Worm (Caenorhabditis elegans) whole organism, L4 larva: ENCODE results near the gene ccpp-6.
A peak's percentile ranks its signal among the peaks of the same experiment; 100 is the strongest.

Source experiments
- F10B5.3 ChIP-seq: sonication (generic microtip); optimal IDR thresholded peaks from 2 replicates; lab custom pipeline; 2016; ENCODE audit warnings: mild to moderate bottlenecking, missing genetic modification characterization, missing compliant biosample characterization
- F26F4.8 ChIP-seq: fragments of 200-800 bp; sonication (Bioruptor generic); conservative IDR thresholded peaks from 2 replicates; pipeline ENCODE4 v1.3.6; 2022; ENCODE audit warnings: missing genetic modification characterization, missing compliant biosample characterization
- F37D6.2 ChIP-seq: sonication (generic microtip); optimal IDR thresholded peaks from 2 replicates; lab custom pipeline; 2016; ENCODE audit warnings: mild to moderate bottlenecking, missing genetic modification characterization, missing compliant biosample characterization
- R02D3.7 ChIP-seq: fragments of 150-350 bp; sonication (generic microtip); optimal IDR thresholded peaks from 3 replicates; lab custom pipeline; 2014; ENCODE audit warnings: missing biosample characterization, missing genetic modification characterization
- T20F7.1 ChIP-seq: fragments of 200-800 bp; sonication (Bioruptor generic); optimal IDR thresholded peaks from 2 replicates; lab custom pipeline; 2018; ENCODE audit warnings: mild to moderate bottlenecking, missing genetic modification characterization, missing compliant biosample characterization
- T26A8.4 ChIP-seq: fragments of 200-800 bp; sonication (Bioruptor generic); IDR thresholded peaks from 2 replicates; pipeline ENCODE4 v1.3.6; 2022; ENCODE audit warnings: missing genetic modification characterization, missing compliant biosample characterization
- Y48G9A.11 ChIP-seq: fragments of 200-800 bp; sonication (Bioruptor generic); IDR thresholded peaks from 2 replicates; pipeline ENCODE4 v1.3.6; 2022; ENCODE audit warnings: missing genetic modification reagents, missing genetic modification characterization, missing compliant biosample characterization
- Y5F2A.4 ChIP-seq: fragments of 200-800 bp; sonication (Bioruptor generic); optimal IDR thresholded peaks from 2 replicates; lab custom pipeline; 2018; ENCODE audit warnings: mild to moderate bottlenecking, missing genetic modification characterization, missing compliant biosample characterization
- ZK546.5 ChIP-seq, 2 experiments: sonication (generic microtip); optimal IDR thresholded peaks; 2 replicates each; lab custom pipeline; 2017; ENCODE audit warnings: missing biosample characterization in 2 of 2, missing genetic modification characterization in 2 of 2
- aha-1 ChIP-seq: fragments of 150-350 bp; peaks from one replicate; lab custom pipeline; 2014; ENCODE audit warnings: missing biosample characterization, missing genetic modification characterization
- aly-2 ChIP-seq: sonication (generic microtip); optimal IDR thresholded peaks from 2 replicates; lab custom pipeline; 2018; ENCODE audit warnings: missing biosample characterization, missing genetic modification characterization
- ceh-20 ChIP-seq: fragments of 200-800 bp; sonication (Bioruptor generic); IDR thresholded peaks from 2 replicates; pipeline ENCODE4 v1.3.6; 2022; ENCODE audit warnings: missing genetic modification reagents, missing genetic modification characterization, missing compliant biosample characterization
- ceh-32 ChIP-seq: sonication (generic microtip); optimal IDR thresholded peaks from 2 replicates; lab custom pipeline; 2016; ENCODE audit warnings: mild to moderate bottlenecking, missing genetic modification characterization, missing compliant biosample characterization; ENCODE audit not compliant: poor library complexity
- ces-1 ChIP-seq: fragments of 150-350 bp; sonication (generic microtip); optimal IDR thresholded peaks from 4 replicates; lab custom pipeline; 2014; ENCODE audit warnings: missing biosample characterization, missing genetic modification reagents, missing genetic modification characterization
- ctbp-1 ChIP-seq: fragments of 200-800 bp; sonication (Bioruptor generic); IDR thresholded peaks from 2 replicates; pipeline ENCODE4 v1.3.6; 2022; ENCODE audit warnings: missing genetic modification reagents, missing genetic modification characterization, missing compliant biosample characterization
- daf-8 ChIP-seq: fragments of 200-800 bp; sonication (Bioruptor generic); IDR thresholded peaks from 2 replicates; pipeline ENCODE4 v1.3.6; 2022; ENCODE audit warnings: missing genetic modification characterization, missing compliant biosample characterization
- dmd-6 ChIP-seq: fragments of 200-800 bp; sonication (Bioruptor generic); IDR thresholded peaks from 2 replicates; pipeline ENCODE4 v1.3.6; 2022; ENCODE audit warnings: missing genetic modification reagents, missing genetic modification characterization, missing compliant biosample characterization
- gei-8 ChIP-seq: fragments of 200-800 bp; sonication (Bioruptor generic); optimal IDR thresholded peaks from 2 replicates; lab custom pipeline; 2018; ENCODE audit warnings: mild to moderate bottlenecking, missing genetic modification characterization, missing compliant biosample characterization
- hlh-30 ChIP-seq: sonication (generic microtip); optimal IDR thresholded peaks from 2 replicates; lab custom pipeline; 2017; ENCODE audit warnings: antibody characterized with exemption, mild to moderate bottlenecking, missing genetic modification characterization, missing compliant biosample characterization; ENCODE audit not compliant: insufficient read depth
- jun-1 ChIP-seq: fragments of 150-350 bp; optimal IDR thresholded peaks from 2 replicates; lab custom pipeline; 2014; ENCODE audit warnings: missing biosample characterization, missing genetic modification reagents, missing genetic modification characterization
- lin-1 ChIP-seq: fragments of 200-800 bp; sonication (Bioruptor generic); IDR thresholded peaks from 2 replicates; pipeline ENCODE4 v1.3.6; 2022; ENCODE audit warnings: missing genetic modification reagents, missing genetic modification characterization, missing compliant biosample characterization
- lin-38 ChIP-seq: fragments of 200-800 bp; sonication (Bioruptor generic); IDR thresholded peaks from 2 replicates; pipeline ENCODE4 v1.3.6; 2022; ENCODE audit warnings: missing genetic modification reagents, missing genetic modification characterization, missing compliant biosample characterization
- lin-39 ChIP-seq: fragments of 150-350 bp; optimal IDR thresholded peaks from 2 replicates; lab custom pipeline; 2014; ENCODE audit warnings: missing biosample characterization, missing genetic modification reagents, missing genetic modification characterization
- madf-5 ChIP-seq, 2 experiments: fragments of 200-800 bp; sonication (Bioruptor generic); IDR thresholded peaks; 2 replicates each; pipeline ENCODE4 v1.3.6; 2022; ENCODE audit warnings: missing compliant biosample characterization in 2 of 2, missing genetic modification characterization in 2 of 2
- mdl-1 ChIP-seq, 2 experiments: fragments of 150-350 bp in 1 of 2; sonication (generic microtip) in 1 of 2; optimal IDR thresholded peaks; 2 replicates each; lab custom pipeline; 2014 to 2017; ENCODE audit warnings: missing biosample characterization in 2 of 2, missing genetic modification characterization in 2 of 2
- mdt-29 ChIP-seq: fragments of 200-800 bp; sonication (Bioruptor generic); IDR thresholded peaks from 2 replicates; pipeline ENCODE4 v1.3.6; 2022; ENCODE audit warnings: missing genetic modification reagents, missing genetic modification characterization, missing compliant biosample characterization
- mxl-3 ChIP-seq: fragments of 200-800 bp; sonication (Bioruptor generic); optimal IDR thresholded peaks from 2 replicates; lab custom pipeline; 2018; ENCODE audit warnings: mild to moderate bottlenecking, missing genetic modification characterization, missing compliant biosample characterization
- nhr-102 ChIP-seq: sonication (generic microtip); optimal IDR thresholded peaks from 2 replicates; lab custom pipeline; 2016; ENCODE audit warnings: mild to moderate bottlenecking, missing genetic modification characterization, moderate library complexity, missing compliant biosample characterization
- nhr-28 ChIP-seq: fragments of 150-350 bp; optimal IDR thresholded peaks from 2 replicates; lab custom pipeline; 2014; ENCODE audit warnings: missing biosample characterization, missing genetic modification characterization
- nhr-41 ChIP-seq: fragments of 200-800 bp; sonication (Bioruptor generic); IDR thresholded peaks from 2 replicates; pipeline ENCODE4 v1.3.6; 2022; ENCODE audit warnings: missing genetic modification reagents, missing genetic modification characterization, missing compliant biosample characterization
- nhr-48 ChIP-seq: sonication (generic microtip); optimal IDR thresholded peaks from 2 replicates; lab custom pipeline; 2016; ENCODE audit warnings: mild to moderate bottlenecking, missing genetic modification characterization, missing compliant biosample characterization
- nhr-76 ChIP-seq: fragments of 150-350 bp; optimal IDR thresholded peaks from 2 replicates; lab custom pipeline; 2014; ENCODE audit warnings: missing biosample characterization, missing genetic modification characterization
- nhr-77 ChIP-seq: fragments of 150-350 bp; optimal IDR thresholded peaks from 2 replicates; lab custom pipeline; 2014; ENCODE audit warnings: missing biosample characterization, missing genetic modification characterization
- rbr-2 ChIP-seq: sonication (generic microtip); optimal IDR thresholded peaks from 2 replicates; lab custom pipeline; 2016; ENCODE audit warnings: missing genotype, missing genetic modification characterization, missing compliant biosample characterization
- saeg-2 ChIP-seq: fragments of 200-800 bp; sonication (Bioruptor generic); IDR thresholded peaks from 2 replicates; pipeline ENCODE4 v1.3.6; 2022; ENCODE audit warnings: missing genetic modification reagents, missing genetic modification characterization, missing compliant biosample characterization
- sdz-12 ChIP-seq: fragments of 200-800 bp; sonication (Bioruptor generic); optimal IDR thresholded peaks from 2 replicates; lab custom pipeline; 2018; ENCODE audit warnings: mild to moderate bottlenecking, missing genetic modification characterization, missing compliant biosample characterization
- set-16 ChIP-seq: fragments of 200-800 bp; sonication (Bioruptor generic); IDR thresholded peaks from 2 replicates; pipeline ENCODE4 v1.3.6; 2022; ENCODE audit warnings: missing genetic modification reagents, missing genetic modification characterization, missing compliant biosample characterization
- snpc-4 ChIP-seq: fragments of 150-350 bp; optimal IDR thresholded peaks from 2 replicates; lab custom pipeline; 2014; ENCODE audit warnings: missing biosample characterization, missing genetic modification characterization
- spr-1 ChIP-seq: sonication (generic microtip); optimal IDR thresholded peaks from 2 replicates; lab custom pipeline; 2016; ENCODE audit warnings: mild to moderate bottlenecking, missing genetic modification characterization, missing compliant biosample characterization
- spr-3 ChIP-seq: fragments of 200-800 bp; sonication (Bioruptor generic); optimal IDR thresholded peaks from 2 replicates; lab custom pipeline; 2018; ENCODE audit warnings: mild to moderate bottlenecking, missing genetic modification characterization, missing compliant biosample characterization
- tra-1 ChIP-seq: fragments of 200-800 bp; sonication (Bioruptor generic); IDR thresholded peaks from 2 replicates; pipeline ENCODE4 v1.3.6; 2022; ENCODE audit warnings: missing genetic modification reagents, missing genetic modification characterization, missing compliant biosample characterization
- unc-130 ChIP-seq: sonication (generic microtip); optimal IDR thresholded peaks from 2 replicates; lab custom pipeline; 2016; ENCODE audit warnings: missing genetic modification reagents, missing genetic modification characterization, missing compliant biosample characterization
- zag-1 ChIP-seq: fragments of 150-350 bp; optimal IDR thresholded peaks from 2 replicates; lab custom pipeline; 2014; ENCODE audit warnings: missing biosample characterization, missing genetic modification characterization
- zfp-3 ChIP-seq: fragments of 200-800 bp; sonication (Bioruptor generic); conservative IDR thresholded peaks from 2 replicates; pipeline ENCODE4 v1.3.6; 2022; ENCODE audit warnings: missing genetic modification reagents, missing genetic modification characterization, missing compliant biosample characterization
- zip-11 ChIP-seq: fragments of 200-800 bp; sonication (Bioruptor generic); IDR thresholded peaks from 2 replicates; pipeline ENCODE4 v1.3.6; 2022; ENCODE audit warnings: missing genetic modification characterization, missing compliant biosample characterization
- zip-2 ChIP-seq: fragments of 150-350 bp; optimal IDR thresholded peaks from 2 replicates; lab custom pipeline; 2014; ENCODE audit warnings: missing biosample characterization, missing genetic modification characterization
- ztf-7 ChIP-seq: fragments of 150-350 bp; optimal IDR thresholded peaks from 2 replicates; lab custom pipeline; 2014; ENCODE audit warnings: missing biosample characterization, missing genetic modification characterization

ccpp-6 gene

ce11 chrII:5377467-5378238, 9.5 kb downstream of the ccpp-6 start, which contains the start of gene prdx-2 (continued):
- TF ChIP-seq hlh-30 (tag; lab: Kevin White, UChicago) (no peak), T20F7.1 (GFP tag; lab: Kevin White, UChicago) (no peak), nhr-102 (tag; lab: Kevin White, UChicago) (no peak), mxl-3 (GFP tag; lab: Kevin White, UChicago) (no peak), madf-5 (GFP tag; IDR thresholded peaks at IDR 0.05; lab: Robert Waterston, UW) (no peak), saeg-2 (GFP tag; lab: Robert Waterston, UW) (no peak), set-16 (no peak), mdl-1 (tag; optimal IDR thresholded peaks at IDR 0.05; lab: Kevin White, UChicago) (no peak), unc-130 (GFP tag; lab: Kevin White, UChicago) (peak; percentile 56), aha-1 (tag; lab: Kevin White, UChicago) (peak; percentile 22), spr-3 (GFP tag; lab: Kevin White, UChicago) (no peak), nhr-41 (GFP tag; lab: Robert Waterston, UW) (no peak), F26F4.8 (GFP tag; lab: Robert Waterston, UW) (no peak), F37D6.2 (no peak), mdt-29 (GFP tag; lab: Robert Waterston, UW) (no peak), Y48G9A.11 (GFP tag; lab: Robert Waterston, UW) (peak; percentile 58; the same call in 1 of the 2 replicates), ztf-7 (tag; lab: Kevin White, UChicago) (no peak), zip-11 (GFP tag; lab: Robert Waterston, UW) (no peak), Y5F2A.4 (GFP tag; lab: Kevin White, UChicago) (no peak), R02D3.7 (tag; lab: Kevin White, UChicago) (no peak), sdz-12 (GFP tag; lab: Kevin White, UChicago) (no peak), nhr-48 (tag; lab: Kevin White, UChicago) (no peak), lin-1 (GFP tag; lab: Robert Waterston, UW) (no peak), spr-1 (no peak), nhr-76 (tag; lab: Kevin White, UChicago) (no peak), ZK546.5 (tag; optimal IDR thresholded peaks at IDR 0.05; lab: Kevin White, UChicago) (no peak), lin-38 (GFP tag; lab: Robert Waterston, UW) (peak; percentile 58; the same call in 1 of the 2 replicates), nhr-77 (no peak), nhr-28 (tag; lab: Kevin White, UChicago) (no peak), gei-8 (GFP tag; lab: Kevin White, UChicago) (no peak), snpc-4 (tag; lab: Kevin White, UChicago) (no peak), daf-8 (GFP tag; lab: Robert Waterston, UW) (no peak)

DNA sequence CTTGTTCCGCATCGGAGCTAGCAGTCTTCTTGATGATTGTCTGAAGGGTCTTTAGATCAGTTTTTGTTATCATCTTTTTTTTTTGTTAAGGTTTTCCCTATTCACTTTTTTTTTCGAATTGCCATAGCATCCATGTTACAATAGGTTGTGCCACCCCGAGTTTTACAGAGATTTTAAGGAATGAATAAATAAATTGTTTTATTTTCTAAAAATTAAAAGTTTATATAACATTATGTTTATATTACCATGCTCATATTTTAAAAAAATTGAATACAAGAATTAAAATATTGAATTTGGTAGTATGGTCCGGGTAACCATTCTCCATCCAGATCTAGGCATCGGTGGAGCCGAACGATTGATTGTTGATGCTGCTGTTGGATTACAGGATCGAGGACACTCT, 12.2 kb downstream of the ccpp-6 start, which contains the start of gene algn-2:
algn-2 (plus strand) TSS at position 301 of the 400 bp plus-strand sequence.
- TF ChIP-seq F37D6.2 (no peak), ces-1 (GFP tag; lab: Kevin White, UChicago) (no peak), jun-1 (no peak), zfp-3 (GFP tag; lab: Robert Waterston, UW) (no peak), aly-2 (tag; lab: Kevin White, UChicago) (no peak), zip-2 (tag; lab: Kevin White, UChicago) (no peak), F10B5.3 (tag; lab: Kevin White, UChicago) (no peak), ceh-32 (tag; lab: Kevin White, UChicago) (no peak), mdt-29 (GFP tag; lab: Robert Waterston, UW) (no peak), ctbp-1 (GFP tag; lab: Robert Waterston, UW) (no peak), unc-130 (GFP tag; lab: Kevin White, UChicago) (no peak), ceh-20 (GFP tag; lab: Robert Waterston, UW) (no peak), rbr-2 (tag; lab: Kevin White, UChicago) (no peak), sdz-12 (GFP tag; lab: Kevin White, UChicago) (no peak), zag-1 (tag; lab: Kevin White, UChicago) (no peak), tra-1 (GFP tag; lab: Robert Waterston, UW) (no peak), T26A8.4 (GFP tag; lab: Robert Waterston, UW) (no peak), lin-39 (tag; lab: Kevin White, UChicago) (no peak), dmd-6 (no peak)
